Fruit fly (Drosophila melanogaster) S2 (cell line): ENCODE results near the gene CG46306.

Experiments used
- CG8478 ChIP-seq: fragments of >200 bp; optimal IDR thresholded peaks from 2 replicates; lab custom pipeline; 2018
- CTCF ChIP-seq, 2 experiments: fragments of >200 bp; optimal IDR thresholded peaks; 2 replicates each; lab custom pipeline; 2018

Gene CG46306

DNA sequence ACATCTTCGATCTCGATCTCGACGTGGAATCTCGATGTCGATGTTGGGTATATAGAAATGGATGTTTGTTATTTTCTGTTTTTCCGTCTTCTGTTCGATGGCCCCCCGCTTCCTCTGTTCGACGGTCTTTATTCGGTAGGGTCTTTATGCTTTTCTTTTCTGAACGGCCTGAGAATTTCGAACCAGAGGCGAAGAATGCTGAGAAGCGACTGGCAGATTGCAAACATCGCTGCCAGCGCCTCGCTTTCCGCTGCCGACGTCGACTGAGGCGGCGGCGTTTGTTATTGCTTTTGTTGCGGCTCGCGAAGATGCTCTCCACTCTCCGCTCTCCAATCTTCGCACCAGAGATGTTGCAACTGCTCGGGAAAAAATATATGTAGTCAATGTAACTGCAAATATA is at the start of gene CG46306, which contains the start of gene CG13004:
TSS of gene CG46306 (minus strand) at position 217 of the 400 bp plus-strand sequence.
TSS of gene CG13004 (minus strand) at position 217 of the 400 bp plus-strand sequence.
- TF ChIP-seq CTCF (optimal IDR thresholded peaks at IDR 0.05; lab: Kevin White, UChicago) (no peak), CG8478 (lab: Kevin White, UChicago) (no peak)

dm6 chrX:16884280-16884679 is 49.0 kb upstream of the CG46306 start, which contains the start of the genes Nprl2 and Polr3I:
Gene Nprl2 (minus strand): TSS chrX:16884365.
Gene Polr3I (plus strand): TSS chrX:16884581.
- no peak for TF ChIP-seq CG8478 (lab: Kevin White, UChicago)
- no peak for TF ChIP-seq CTCF (optimal IDR thresholded peaks at IDR 0.05; lab: Kevin White, UChicago)

DNA sequence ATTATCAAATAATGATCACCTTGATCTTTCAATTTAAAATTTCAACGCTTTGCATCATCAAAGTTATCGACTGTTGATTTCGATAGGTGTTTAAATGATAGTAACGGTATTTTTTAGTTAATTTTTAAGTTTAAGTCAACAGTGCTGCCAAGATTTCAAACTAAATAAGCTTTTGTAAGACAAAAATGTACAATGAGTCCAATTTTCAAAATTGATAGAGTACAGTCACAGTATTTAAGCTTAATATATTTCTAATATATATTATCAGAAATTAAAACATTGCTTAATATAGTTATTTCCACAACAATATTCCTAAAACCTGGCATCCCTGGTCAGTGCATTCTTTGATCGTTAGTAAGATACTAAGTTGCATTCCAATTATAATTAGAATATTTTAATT is 45.7 kb upstream of the CG46306 start, which contains the start of gene CG4872:
TSS of gene CG4872 (plus strand) at position 333 of the 400 bp plus-strand sequence.
- TF ChIP-seq CTCF (optimal IDR thresholded peaks at IDR 0.05; lab: Kevin White, UChicago): no peak
- no peak for TF ChIP-seq CG8478 (lab: Kevin White, UChicago)

- TF ChIP-seq CTCF (optimal IDR thresholded peaks at IDR 0.05; lab: Kevin White, UChicago) (no peak), CG8478 (lab: Kevin White, UChicago) (no peak)
These were observed 44.7 kb upstream of the CG46306 start for dm6 chrX:16880013-16880412.

DNA sequence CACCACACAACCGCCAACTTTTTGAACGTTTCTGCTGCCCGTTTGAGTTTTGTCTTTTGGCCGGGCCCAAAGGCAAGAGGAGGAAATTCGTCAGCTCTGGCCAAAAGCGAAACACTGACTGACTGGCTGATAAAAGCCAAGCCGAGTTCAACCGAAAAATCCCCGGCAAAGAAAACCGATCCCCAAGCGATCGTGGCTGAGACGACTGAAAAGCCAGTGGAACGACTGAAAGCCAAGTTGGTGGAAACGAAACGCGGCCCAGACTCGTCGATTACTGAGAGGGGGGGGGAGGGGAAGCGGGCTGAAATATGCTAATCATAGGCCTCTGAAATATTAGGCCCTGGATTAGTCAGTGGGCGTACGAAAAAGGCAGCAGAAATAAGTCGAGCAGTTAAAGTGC is 41.1 kb upstream of the CG46306 start, which contains the start of gene CG13003:
TSS of gene CG13003 (minus strand) at position 120 of the 400 bp plus-strand sequence.
- TF ChIP-seq CTCF (optimal IDR thresholded peaks at IDR 0.05; lab: Kevin White, UChicago): no peak
- TF ChIP-seq CG8478 (lab: Kevin White, UChicago): no peak

DNA sequence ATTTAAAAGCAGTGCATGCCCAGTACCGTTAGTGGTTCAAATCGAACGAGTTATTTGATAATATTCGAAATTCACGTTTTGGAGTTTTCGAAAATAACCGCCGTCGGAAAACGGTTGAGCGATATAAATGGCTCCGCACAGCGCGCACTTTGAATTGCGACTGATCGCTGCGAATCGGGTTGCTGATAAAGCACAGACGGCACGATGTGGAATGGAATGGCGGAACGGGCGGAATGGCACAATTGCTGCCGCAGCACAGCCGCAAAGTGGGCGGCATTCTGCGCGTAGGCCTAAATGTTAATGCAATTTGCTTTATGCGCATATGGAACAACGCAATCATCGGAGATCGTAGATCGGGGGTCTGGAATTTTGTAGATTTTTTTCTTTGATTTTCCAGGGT is 39.4 kb upstream of the CG46306 start:
- TF ChIP-seq CTCF (optimal IDR thresholded peaks at IDR 0.05; lab: Kevin White, UChicago) (no peak), CG8478 (lab: Kevin White, UChicago) (no peak)

dm6 chrX:16873053-16873452 is 37.7 kb upstream of the CG46306 start:
- TF ChIP-seq CTCF (optimal IDR thresholded peaks at IDR 0.05; lab: Kevin White, UChicago): no peak
- TF ChIP-seq CG8478 (lab: Kevin White, UChicago): no peak

- TF ChIP-seq CG8478 (lab: Kevin White, UChicago) (no peak), CTCF (optimal IDR thresholded peaks at IDR 0.05; lab: Kevin White, UChicago) (no peak)
These were observed 36.5 kb upstream of the CG46306 start for dm6 chrX:16871808-16872207.

dm6 chrX:16867622-16868021 is 32.3 kb upstream of the CG46306 start:
- TF ChIP-seq CG8478 (lab: Kevin White, UChicago) (no peak), CTCF (optimal IDR thresholded peaks at IDR 0.05; lab: Kevin White, UChicago) (no peak)

dm6 chrX:16859732-16860131 is 24.4 kb upstream of the CG46306 start:
- TF ChIP-seq CTCF (optimal IDR thresholded peaks at IDR 0.05; lab: Kevin White, UChicago) (no peak), CG8478 (lab: Kevin White, UChicago) (no peak)

dm6 chrX:16854746-16855145 is 19.4 kb upstream of the CG46306 start:
- TF ChIP-seq CTCF (optimal IDR thresholded peaks at IDR 0.05; lab: Kevin White, UChicago) (no peak), CG8478 (lab: Kevin White, UChicago) (no peak)

DNA sequence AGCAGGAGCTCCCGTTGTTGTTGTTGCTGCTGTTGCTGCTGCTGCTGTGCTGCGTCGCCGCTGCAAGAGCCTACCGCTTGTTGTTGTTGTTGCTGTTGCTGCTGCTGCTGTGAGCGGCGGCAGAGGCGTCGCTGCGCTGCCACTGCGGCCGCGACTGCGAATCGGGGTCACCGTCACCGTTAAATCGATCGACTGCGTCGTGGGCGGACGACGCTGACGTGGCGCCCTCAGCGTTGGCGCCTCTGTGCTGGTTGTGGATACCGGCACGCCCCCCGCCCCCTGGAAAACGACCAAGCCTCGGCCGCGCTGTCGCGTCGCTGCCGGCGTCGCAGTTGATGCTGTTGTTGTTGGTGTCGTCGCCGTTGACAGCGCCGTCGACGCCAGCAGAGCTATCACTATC is 14.2 kb upstream of the CG46306 start:
- TF ChIP-seq CTCF (optimal IDR thresholded peaks at IDR 0.05; lab: Kevin White, UChicago): no peak
- no peak for TF ChIP-seq CG8478 (lab: Kevin White, UChicago)

DNA sequence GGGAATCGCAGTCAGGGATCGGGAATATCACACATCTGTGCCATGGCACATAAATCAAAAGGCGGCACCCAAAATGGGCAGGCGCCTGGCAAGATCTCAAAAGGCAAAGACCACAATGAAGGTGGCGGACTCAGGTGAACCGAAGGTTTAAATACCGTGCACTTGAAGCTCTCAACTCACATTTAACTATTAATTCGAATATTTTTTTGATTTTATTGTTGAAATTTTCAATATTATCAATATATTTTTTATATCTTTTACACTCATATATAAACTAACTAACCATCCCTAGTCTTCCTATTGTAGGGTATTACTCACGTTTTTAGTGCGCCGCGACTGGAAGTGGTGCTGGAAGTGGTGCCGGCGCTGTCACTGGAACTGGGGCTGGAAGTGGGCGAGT is 13.7 kb upstream of the CG46306 start:
- TF ChIP-seq CG8478 (lab: Kevin White, UChicago) (no peak), CTCF (optimal IDR thresholded peaks at IDR 0.05; lab: Kevin White, UChicago) (no peak)

DNA sequence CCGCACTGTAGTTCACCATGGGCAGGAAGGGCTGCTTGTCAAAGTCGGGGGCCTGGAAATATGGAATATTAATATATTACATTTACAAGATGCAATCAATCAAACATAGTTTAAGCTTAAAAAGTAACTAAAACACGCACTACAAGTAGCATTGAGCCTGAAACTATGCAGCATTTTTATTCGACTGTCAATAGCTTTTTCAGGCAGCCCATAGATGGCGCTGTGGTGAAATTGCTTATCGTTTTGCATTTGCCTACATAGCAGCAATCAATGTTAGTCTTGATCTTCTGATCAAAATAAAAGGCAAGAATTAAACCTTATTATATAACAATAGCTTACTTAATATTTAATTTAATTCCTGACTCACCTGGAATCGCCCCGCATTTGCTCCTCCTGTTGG is 11.3 kb upstream of the CG46306 start:
- TF ChIP-seq CTCF (optimal IDR thresholded peaks at IDR 0.05; lab: Kevin White, UChicago) (peak; percentile 87 to 88), CG8478 (lab: Kevin White, UChicago) (no peak)

DNA sequence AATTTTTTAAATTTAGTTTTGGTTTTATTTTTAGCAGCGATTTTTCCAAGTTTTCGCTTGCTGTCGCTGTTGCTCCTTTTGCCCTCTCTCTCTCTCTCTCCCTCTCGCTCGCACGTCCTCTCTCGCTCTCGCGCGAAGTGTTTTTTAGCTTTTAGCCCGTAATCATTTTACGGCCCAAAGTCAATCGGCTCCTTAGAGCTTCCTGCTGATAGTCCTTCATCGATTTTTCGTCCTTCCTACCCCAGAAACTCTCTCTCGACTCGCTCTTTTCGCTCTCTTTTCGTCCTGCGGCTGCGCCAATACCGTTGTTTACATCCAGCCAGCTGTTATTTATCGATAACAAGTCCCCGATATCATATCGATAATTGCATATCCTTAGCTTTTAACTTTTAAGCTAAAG is 9.0 kb upstream of the CG46306 start, which contains the start of gene RSG7:
TSS of gene RSG7 (minus strand) at position 139 of the 400 bp plus-strand sequence.
- TF ChIP-seq CG8478 (lab: Kevin White, UChicago) (no peak), CTCF (optimal IDR thresholded peaks at IDR 0.05; lab: Kevin White, UChicago) (no peak)

DNA sequence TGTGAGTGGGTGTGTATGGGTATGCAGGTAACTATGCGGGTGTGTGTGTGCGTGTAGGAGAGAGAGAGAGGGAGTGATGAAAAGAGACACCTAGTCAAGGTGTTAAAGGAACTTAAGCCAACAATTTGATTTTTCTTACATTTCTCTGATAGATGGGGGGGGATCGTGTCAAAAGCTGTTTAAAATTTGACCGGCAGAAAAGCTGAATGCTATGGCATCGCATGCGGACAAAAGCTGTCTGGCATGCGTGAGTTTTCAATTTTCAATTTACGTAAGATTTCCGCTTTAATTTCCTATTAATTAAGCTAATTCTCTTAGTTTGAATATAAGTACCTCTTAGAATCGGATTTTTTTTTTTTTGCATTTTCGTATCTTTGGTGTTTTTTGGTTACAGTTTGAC is 4.6 kb upstream of the CG46306 start:
- TF ChIP-seq CG8478 (lab: Kevin White, UChicago) (no peak), CTCF (optimal IDR thresholded peaks at IDR 0.05; lab: Kevin White, UChicago) (peak in 1 of 2 experiments; percentile 9)
